Fruit fly (Drosophila melanogaster) whole organism, embryonic: ENCODE data around the gene CG43165.

Experiments used
- Asciz ChIP-seq: fragments of 200-800 bp; sonication (Bioruptor generic); optimal IDR thresholded peaks from 2 replicates; lab custom pipeline; 2017; ENCODE audit warnings: missing biosample characterization, mild to moderate bottlenecking, missing genetic modification characterization, missing genetic modification reagents
- B-H2 ChIP-seq: fragments of 200-800 bp; sonication (Bioruptor generic); optimal IDR thresholded peaks from 2 replicates; lab custom pipeline; 2018; ENCODE audit warnings: missing biosample characterization, mild to moderate bottlenecking, missing genetic modification characterization
- Blimp-1 ChIP-seq: fragments of 200-800 bp; sonication (Bioruptor generic); optimal IDR thresholded peaks from 3 replicates; lab custom pipeline; 2018; ENCODE audit warnings: missing biosample characterization, missing genetic modification characterization, mild to moderate bottlenecking, moderate library complexity, missing genetic modification reagents
- CG1024 ChIP-seq: fragments of 200-800 bp; sonication (Bioruptor generic); IDR thresholded peaks from 2 replicates; pipeline ENCODE4 v1.3.6; 2022; ENCODE audit warnings: missing biosample characterization, missing genetic modification characterization
- CG10959 ChIP-seq: fragments of 200-800 bp; sonication (Bioruptor generic); IDR thresholded peaks from 2 replicates; pipeline ENCODE4 v1.3.6; 2022; ENCODE audit warnings: missing biosample characterization, missing genetic modification characterization
- CG11456 ChIP-seq: fragments of 200-800 bp; sonication (Bioruptor generic); IDR thresholded peaks from 3 replicates; pipeline ENCODE4 v1.3.6; 2022; ENCODE audit warnings: missing biosample characterization, missing genetic modification characterization
- CG11723 ChIP-seq: fragments of 200-800 bp; sonication (Bioruptor generic); optimal IDR thresholded peaks from 2 replicates; lab custom pipeline; 2017; ENCODE audit warnings: missing biosample characterization, mild to moderate bottlenecking, missing genetic modification characterization
- CG12104 ChIP-seq: fragments of 200-800 bp; sonication (Bioruptor generic); optimal IDR thresholded peaks from 3 replicates; lab custom pipeline; 2016; ENCODE audit warnings: missing biosample characterization, missing genetic modification characterization
- CG12769 ChIP-seq: fragments of 200-800 bp; sonication (Bioruptor generic); optimal IDR thresholded peaks from 2 replicates; lab custom pipeline; 2019; ENCODE audit warnings: missing biosample characterization, mild to moderate bottlenecking, missing genetic modification characterization, moderate library complexity
- CG15479 ChIP-seq: fragments of 200-800 bp; sonication (Bioruptor generic); optimal IDR thresholded peaks from 3 replicates; lab custom pipeline; 2019; ENCODE audit warnings: missing biosample characterization, mild to moderate bottlenecking, missing genetic modification characterization, moderate library complexity
- CG17328 ChIP-seq: fragments of 200-800 bp; sonication (Bioruptor generic); IDR thresholded peaks from 2 replicates; pipeline ENCODE4 v1.3.6; 2022; ENCODE audit warnings: missing biosample characterization, missing genetic modification characterization
- CG17359 ChIP-seq: fragments of 200-800 bp; sonication (Bioruptor generic); optimal IDR thresholded peaks from 3 replicates; lab custom pipeline; 2018; ENCODE audit warnings: missing biosample characterization, mild to moderate bottlenecking, missing genetic modification characterization, moderate library complexity
- CG17385 ChIP-seq: fragments of 200-800 bp; sonication (Bioruptor generic); optimal IDR thresholded peaks from 3 replicates; lab custom pipeline; 2018; ENCODE audit warnings: missing biosample characterization, mild to moderate bottlenecking, missing genetic modification characterization
- CG18599 ChIP-seq: fragments of 200-800 bp; sonication (Bioruptor generic); optimal IDR thresholded peaks from 3 replicates; lab custom pipeline; 2017; ENCODE audit warnings: missing biosample characterization, missing genetic modification characterization, mild to moderate bottlenecking, moderate library complexity, missing genetic modification reagents
- CG2202 ChIP-seq: fragments of 200-800 bp; sonication (Bioruptor generic); optimal IDR thresholded peaks from 2 replicates; lab custom pipeline; 2018; ENCODE audit warnings: missing biosample characterization, mild to moderate bottlenecking, missing genetic modification characterization
- CG31365 ChIP-seq: fragments of 200-800 bp; sonication (Bioruptor generic); optimal IDR thresholded peaks from 2 replicates; lab custom pipeline; 2018; ENCODE audit warnings: missing biosample characterization, mild to moderate bottlenecking, missing genetic modification characterization
- CG32532 ChIP-seq: fragments of 200-800 bp; sonication (Bioruptor generic); IDR thresholded peaks from 2 replicates; pipeline ENCODE4 v1.3.6; 2022; ENCODE audit warnings: missing biosample characterization, missing genetic modification characterization
- CG3281 ChIP-seq: fragments of 200-800 bp; sonication (Bioruptor generic); optimal IDR thresholded peaks from 3 replicates; lab custom pipeline; 2017; ENCODE audit warnings: missing biosample characterization, mild to moderate bottlenecking, missing genetic modification characterization
- CG34224 ChIP-seq: fragments of 200-800 bp; sonication (Bioruptor generic); IDR thresholded peaks from 3 replicates; pipeline ENCODE4 v1.3.6; 2022; ENCODE audit warnings: missing biosample characterization, missing genetic modification characterization; ENCODE audit not compliant: partially characterized antibody
- CG4404 ChIP-seq: fragments of 200-800 bp; sonication (Bioruptor generic); IDR thresholded peaks from 2 replicates; pipeline ENCODE4 v1.3.6; 2022; ENCODE audit warnings: missing biosample characterization, missing genetic modification characterization
- CG5245 ChIP-seq: fragments of 200-800 bp; sonication (Bioruptor generic); optimal IDR thresholded peaks from 3 replicates; lab custom pipeline; 2016; ENCODE audit warnings: missing biosample characterization, missing genetic modification characterization
- CG6791 ChIP-seq: fragments of 200-800 bp; sonication (Bioruptor generic); IDR thresholded peaks from 3 replicates; pipeline ENCODE4 v1.3.6; 2022; ENCODE audit warnings: missing biosample characterization, missing genetic modification characterization; ENCODE audit not compliant: partially characterized antibody
- CG7372 ChIP-seq: fragments of 200-800 bp; sonication (Bioruptor generic); IDR thresholded peaks from 2 replicates; pipeline ENCODE4 v1.3.6; 2022; ENCODE audit warnings: missing biosample characterization, missing genetic modification characterization
- CG8359 ChIP-seq: fragments of 200-800 bp; sonication (Bioruptor generic); optimal IDR thresholded peaks from 2 replicates; lab custom pipeline; 2017; ENCODE audit warnings: missing biosample characterization, mild to moderate bottlenecking, missing genetic modification characterization, borderline replicate concordance
- CG8924 ChIP-seq: fragments of 200-800 bp; optimal IDR thresholded peaks from 3 replicates; lab custom pipeline; 2019; ENCODE audit warnings: missing biosample characterization, mild to moderate bottlenecking, missing genetic modification characterization, moderate library complexity
- CG9215 ChIP-seq: fragments of 200-800 bp; sonication (Bioruptor generic); IDR thresholded peaks from 2 replicates; pipeline ENCODE4 v1.3.6; 2022; ENCODE audit warnings: missing biosample characterization, missing genetic modification characterization
- CoRest ChIP-seq: fragments of 200-800 bp; sonication (Bioruptor generic); optimal IDR thresholded peaks from 3 replicates; lab custom pipeline; 2018; ENCODE audit warnings: missing biosample characterization, mild to moderate bottlenecking, missing genetic modification characterization, moderate library complexity
- Dip3 ChIP-seq: fragments of 200-800 bp; sonication (Bioruptor generic); optimal IDR thresholded peaks from 3 replicates; lab custom pipeline; 2016; ENCODE audit warnings: missing biosample characterization, missing genetic modification characterization
- Dp ChIP-seq: fragments of 200-800 bp; sonication (Bioruptor generic); optimal IDR thresholded peaks from 2 replicates; lab custom pipeline; 2018; ENCODE audit warnings: missing biosample characterization, mild to moderate bottlenecking, missing genetic modification characterization, moderate library complexity
- Fer2 ChIP-seq: fragments of 200-800 bp; sonication (Bioruptor generic); optimal IDR thresholded peaks from 2 replicates; lab custom pipeline; 2018; ENCODE audit warnings: missing biosample characterization, mild to moderate bottlenecking, missing genetic modification characterization, moderate library complexity
- Hand ChIP-seq: fragments of 200-800 bp; sonication (Bioruptor generic); optimal IDR thresholded peaks from 2 replicates; lab custom pipeline; 2017; ENCODE audit warnings: mild to moderate bottlenecking, missing biosample characterization, missing genetic modification reagents, missing genetic modification characterization
- Hmx ChIP-seq: fragments of 200-800 bp; sonication (Bioruptor generic); optimal IDR thresholded peaks from 2 replicates; lab custom pipeline; 2016; ENCODE audit warnings: missing biosample characterization, missing genetic modification characterization
- Hsf ChIP-seq: fragments of 200-800 bp; sonication (Bioruptor generic); optimal IDR thresholded peaks from 3 replicates; lab custom pipeline; 2016; ENCODE audit warnings: missing biosample characterization, missing genetic modification characterization
- Med ChIP-seq: fragments of 200-800 bp; sonication (Bioruptor generic); peaks from one replicate; lab custom pipeline; 2016; ENCODE audit warnings: missing biosample characterization, missing genetic modification characterization, mild to moderate bottlenecking, inconsistent platforms, moderate library complexity
- PHDP ChIP-seq: fragments of 200-800 bp; sonication (Bioruptor generic); optimal IDR thresholded peaks from 3 replicates; lab custom pipeline; 2018; ENCODE audit warnings: missing biosample characterization, mild to moderate bottlenecking, missing genetic modification characterization, moderate library complexity
- ato ChIP-seq: fragments of 200-800 bp; sonication (Bioruptor generic); IDR thresholded peaks from 2 replicates; pipeline ENCODE4 v1.3.6; 2022; ENCODE audit warnings: missing biosample characterization, missing genetic modification characterization; ENCODE audit not compliant: partially characterized antibody
- corto ChIP-seq: fragments of 200-800 bp; sonication (Bioruptor generic); optimal IDR thresholded peaks from 2 replicates; lab custom pipeline; 2016; ENCODE audit warnings: missing biosample characterization, mild to moderate bottlenecking, missing genetic modification characterization, moderate library complexity
- fu2 ChIP-seq: fragments of 200-800 bp; sonication (Bioruptor generic); optimal IDR thresholded peaks from 2 replicates; lab custom pipeline; 2016; ENCODE audit warnings: missing biosample characterization, missing genetic modification characterization
- gem ChIP-seq: fragments of 200-800 bp; sonication (Bioruptor generic); optimal IDR thresholded peaks from 2 replicates; lab custom pipeline; 2019; ENCODE audit warnings: missing biosample characterization, mild to moderate bottlenecking, missing genetic modification characterization, moderate library complexity
- jing ChIP-seq: fragments of 200-800 bp; sonication (Bioruptor generic); optimal IDR thresholded peaks from 2 replicates; lab custom pipeline; 2018; ENCODE audit warnings: missing biosample characterization, mild to moderate bottlenecking, missing genetic modification characterization
- lbe ChIP-seq: fragments of 200-800 bp; sonication (Bioruptor generic); optimal IDR thresholded peaks from 2 replicates; lab custom pipeline; 2016; ENCODE audit warnings: missing biosample characterization, mild to moderate bottlenecking, missing genetic modification characterization
- odd ChIP-seq: fragments of 200-800 bp; sonication (Bioruptor generic); optimal IDR thresholded peaks from 2 replicates; lab custom pipeline; 2017; ENCODE audit warnings: missing biosample characterization, mild to moderate bottlenecking, missing genetic modification characterization
- pzg ChIP-seq: fragments of 200-800 bp; sonication (Bioruptor generic); optimal IDR thresholded peaks from 3 replicates; lab custom pipeline; 2018; ENCODE audit warnings: missing biosample characterization, mild to moderate bottlenecking, missing genetic modification characterization, moderate library complexity
- sens ChIP-seq: fragments of 200-800 bp; sonication (Bioruptor generic); peaks from one replicate; lab custom pipeline; 2016; ENCODE audit warnings: missing biosample characterization, missing genetic modification characterization
- so ChIP-seq: fragments of 200-800 bp; sonication (Bioruptor generic); IDR thresholded peaks from 3 replicates; pipeline ENCODE4 v1.3.6; 2022; ENCODE audit warnings: missing biosample characterization, missing genetic modification characterization
- sqz ChIP-seq: fragments of 200-800 bp; sonication (Bioruptor generic); optimal IDR thresholded peaks from 3 replicates; lab custom pipeline; 2018; ENCODE audit warnings: missing biosample characterization, mild to moderate bottlenecking, missing genetic modification characterization
- sr ChIP-seq: fragments of 200-800 bp; sonication (Bioruptor generic); IDR thresholded peaks from 3 replicates; pipeline ENCODE4 v1.3.6; 2022; ENCODE audit warnings: missing biosample characterization, missing genetic modification characterization
- toy ChIP-seq: fragments of 200-800 bp; sonication (Bioruptor generic); IDR thresholded peaks from 2 replicates; pipeline ENCODE4 v1.3.6; 2022; ENCODE audit warnings: missing biosample characterization, missing genetic modification characterization
- unc-4 ChIP-seq: fragments of 200-800 bp; sonication (Bioruptor generic); IDR thresholded peaks from 2 replicates; pipeline ENCODE4 v1.3.6; 2022; ENCODE audit warnings: missing biosample characterization, missing genetic modification characterization; ENCODE audit not compliant: partially characterized antibody
- z ChIP-seq: fragments of 200-800 bp; sonication (Bioruptor generic); IDR thresholded peaks from 3 replicates; pipeline ENCODE4 v1.3.6; 2022; ENCODE audit warnings: missing biosample characterization, missing genetic modification characterization

Gene CG43165

dm6 chr2L:3647521-3648172 lies 47.2 kb downstream of the CG43165 start (continued):
- TF ChIP-seq pzg (GFP tag; lab: Kevin White, UChicago) = no peak
- no peak for TF ChIP-seq sqz
- TF ChIP-seq fu2 (GFP tag; lab: Kevin White, UChicago) = no peak
- TF ChIP-seq CoRest (tag; lab: Kevin White, UChicago) = peak; percentile 5
- no peak for TF ChIP-seq ato (GFP tag; lab: Robert Waterston, UW)
- no peak for TF ChIP-seq CG31365 (tag; lab: Kevin White, UChicago)
- no peak for TF ChIP-seq CG11456 (GFP tag; lab: Robert Waterston, UW)
- TF ChIP-seq CG11723 = peak; percentile 9
- TF ChIP-seq Blimp-1 = peak; percentile 3
- TF ChIP-seq corto (GFP tag; lab: Kevin White, UChicago) = no peak
- no peak for TF ChIP-seq CG12104 (GFP tag; lab: Kevin White, UChicago)
- no peak for TF ChIP-seq CG10959 (GFP tag; lab: Robert Waterston, UW)
- TF ChIP-seq lbe (GFP tag; lab: Kevin White, UChicago) = peak; percentile 16
- TF ChIP-seq CG4404 (GFP tag; lab: Robert Waterston, UW) = no peak
- peak; percentile 31 for TF ChIP-seq PHDP (tag; lab: Kevin White, UChicago)
- TF ChIP-seq CG5245 (GFP tag; lab: Kevin White, UChicago) = no peak
- TF ChIP-seq CG2202 (tag; lab: Kevin White, UChicago) = peak; percentile 45
- TF ChIP-seq gem (tag; lab: Kevin White, UChicago) = peak; percentile 24
- TF ChIP-seq Fer2 (tag; lab: Kevin White, UChicago) = no peak
- no peak for TF ChIP-seq Hand (GFP tag; lab: Kevin White, UChicago)
- no peak for TF ChIP-seq jing
- no peak for TF ChIP-seq CG6791 (GFP tag; lab: Robert Waterston, UW)
- TF ChIP-seq toy (GFP tag; lab: Robert Waterston, UW) = no peak
- no peak for TF ChIP-seq Dp (GFP tag; lab: Kevin White, UChicago)
- no peak for TF ChIP-seq Hsf (GFP tag; lab: Kevin White, UChicago)
- no peak for TF ChIP-seq sr (GFP tag; lab: Robert Waterston, UW)
- no peak for TF ChIP-seq Hmx (GFP tag; lab: Kevin White, UChicago)
- TF ChIP-seq CG17359 (tag; lab: Kevin White, UChicago) = peak; percentile 22
- TF ChIP-seq B-H2 (GFP tag; lab: Kevin White, UChicago) = no peak
- no peak for TF ChIP-seq unc-4 (GFP tag; lab: Robert Waterston, UW)
- peak; percentile 21; the same call in 1 of the 2 replicates for TF ChIP-seq CG17328
- no peak for TF ChIP-seq CG15479
- no peak for TF ChIP-seq CG32532 (GFP tag; lab: Robert Waterston, UW)
- no peak for TF ChIP-seq odd (GFP tag; lab: Kevin White, UChicago)
- no peak for TF ChIP-seq CG8359 (GFP tag; lab: Kevin White, UChicago)
- TF ChIP-seq CG9215 = no peak
- peak; percentile 28 for TF ChIP-seq CG8924
- peak; percentile 62 for TF ChIP-seq sens (GFP tag; lab: Kevin White, UChicago)
- no peak for TF ChIP-seq CG7372
- no peak for TF ChIP-seq CG3281 (GFP tag; lab: Kevin White, UChicago)
- peak; percentile 54 for TF ChIP-seq Asciz (GFP tag; lab: Kevin White, UChicago)
- TF ChIP-seq CG12769 (tag; lab: Kevin White, UChicago) = no peak
- TF ChIP-seq Med = peak; percentile 64
- TF ChIP-seq CG18599 (GFP tag; lab: Kevin White, UChicago) = no peak
- TF ChIP-seq CG17385 = peak; percentile 13
- 0 out of 3 replicates have a peak, but pooled peaks have one; percentile 12 for TF ChIP-seq so (GFP tag; lab: Robert Waterston, UW)
- TF ChIP-seq CG1024 (GFP tag; lab: Robert Waterston, UW) = no peak
- no peak for TF ChIP-seq Dip3 (GFP tag; lab: Kevin White, UChicago)
- no peak for TF ChIP-seq z (GFP tag; lab: Robert Waterston, UW)
- TF ChIP-seq CG34224 (GFP tag; lab: Robert Waterston, UW) = no peak
